Worm (Caenorhabditis elegans) whole organism, mixed stage, embryonic: ENCODE results near the gene bus-2.

Source experiments
- bed-3 ChIP-seq: fragments of 200-800 bp; sonication (Bioruptor generic); optimal IDR thresholded peaks from 3 replicates; lab custom pipeline; 2018; ENCODE audit warnings: mild to moderate bottlenecking, missing genetic modification characterization, moderate library complexity, missing compliant biosample characterization
- blmp-1 ChIP-seq: fragments of 150-350 bp; optimal IDR thresholded peaks from 2 replicates; lab custom pipeline; 2014; ENCODE audit warnings: missing biosample characterization, missing genetic modification characterization
- ceh-39 ChIP-seq: fragments of 150-350 bp; optimal IDR thresholded peaks from 2 replicates; lab custom pipeline; 2014; ENCODE audit warnings: missing biosample characterization, missing genetic modification characterization
- ceh-43 ChIP-seq: fragments of 200-800 bp; sonication (Bioruptor generic); optimal IDR thresholded peaks from 2 replicates; lab custom pipeline; 2018; ENCODE audit warnings: mild to moderate bottlenecking, missing genetic modification characterization, moderate library complexity, missing compliant biosample characterization
- ceh-83 ChIP-seq: fragments of 200-800 bp; sonication (Bioruptor generic); optimal IDR thresholded peaks from 2 replicates; lab custom pipeline; 2018; ENCODE audit warnings: mild to moderate bottlenecking, missing genetic modification characterization, missing compliant biosample characterization
- ces-1 ChIP-seq: fragments of 150-350 bp; optimal IDR thresholded peaks from 2 replicates; lab custom pipeline; 2014; ENCODE audit warnings: missing biosample characterization, missing genetic modification reagents, missing genetic modification characterization
- cnd-1 ChIP-seq: fragments of 200-800 bp; sonication (Bioruptor generic); optimal IDR thresholded peaks from 2 replicates; lab custom pipeline; 2018; ENCODE audit warnings: mild to moderate bottlenecking, missing genetic modification characterization, missing compliant biosample characterization
- drap-1 ChIP-seq: fragments of 200-800 bp; sonication (Bioruptor generic); optimal IDR thresholded peaks from 3 replicates; lab custom pipeline; 2018; ENCODE audit warnings: mild to moderate bottlenecking, missing genetic modification characterization, missing compliant biosample characterization
- elt-1 ChIP-seq: sonication (generic microtip); optimal IDR thresholded peaks from 2 replicates; lab custom pipeline; 2017; ENCODE audit warnings: missing genetic modification characterization, mild to moderate bottlenecking, missing compliant biosample characterization, antibody characterized with exemption, moderate library complexity, borderline replicate concordance; ENCODE audit not compliant: insufficient read depth
- elt-3 ChIP-seq: fragments of 150-350 bp; optimal IDR thresholded peaks from 2 replicates; lab custom pipeline; 2014; ENCODE audit warnings: missing biosample characterization, missing genetic modification characterization
- flh-1 ChIP-seq: fragments of 200-800 bp; sonication (Bioruptor generic); optimal IDR thresholded peaks from 2 replicates; lab custom pipeline; 2018; ENCODE audit warnings: mild to moderate bottlenecking, missing genetic modification characterization, moderate library complexity, missing compliant biosample characterization
- ham-2 ChIP-seq: fragments of 200-800 bp; sonication (Bioruptor generic); optimal IDR thresholded peaks from 2 replicates; lab custom pipeline; 2018; ENCODE audit warnings: mild to moderate bottlenecking, missing genetic modification characterization, missing compliant biosample characterization
- hlh-1 ChIP-seq: fragments of 150-350 bp; optimal IDR thresholded peaks from 2 replicates; lab custom pipeline; 2014; ENCODE audit warnings: missing biosample characterization, missing genetic modification reagents, missing genetic modification characterization
- lin-13 ChIP-seq: fragments of 150-350 bp; optimal IDR thresholded peaks from 2 replicates; lab custom pipeline; 2014; ENCODE audit warnings: missing biosample characterization, missing genetic modification characterization
- lin-32 ChIP-seq: fragments of 200-800 bp; sonication (Bioruptor generic); optimal IDR thresholded peaks from 2 replicates; lab custom pipeline; 2018; ENCODE audit warnings: mild to moderate bottlenecking, missing genetic modification characterization, missing compliant biosample characterization
- lsy-2 ChIP-seq: fragments of 150-350 bp; optimal IDR thresholded peaks from 2 replicates; lab custom pipeline; 2014; ENCODE audit warnings: missing biosample characterization, missing genetic modification characterization
- mab-5 ChIP-seq: fragments of 150-350 bp; optimal IDR thresholded peaks from 2 replicates; lab custom pipeline; 2014; ENCODE audit warnings: missing biosample characterization, missing genetic modification characterization
- mep-1 ChIP-seq: fragments of 150-350 bp; optimal IDR thresholded peaks from 2 replicates; lab custom pipeline; 2017; ENCODE audit warnings: missing biosample characterization, missing genetic modification reagents, missing genetic modification characterization, inconsistent platforms
- mls-2 ChIP-seq: sonication (generic microtip); optimal IDR thresholded peaks from 2 replicates; lab custom pipeline; 2016; ENCODE audit warnings: mild to moderate bottlenecking, missing genetic modification characterization, moderate library complexity, missing compliant biosample characterization
- nhr-12 ChIP-seq: fragments of 150-350 bp; optimal IDR thresholded peaks from 2 replicates; lab custom pipeline; 2014; ENCODE audit warnings: missing biosample characterization, missing genetic modification characterization
- nhr-2 ChIP-seq: fragments of 150-350 bp; optimal IDR thresholded peaks from 2 replicates; lab custom pipeline; 2014; ENCODE audit warnings: missing biosample characterization, missing genetic modification characterization
- nhr-28 ChIP-seq: fragments of 150-350 bp; optimal IDR thresholded peaks from 2 replicates; lab custom pipeline; 2014; ENCODE audit warnings: missing biosample characterization, missing genetic modification characterization
- nhr-76 ChIP-seq: sonication (generic microtip); optimal IDR thresholded peaks from 2 replicates; lab custom pipeline; 2017; ENCODE audit warnings: missing biosample characterization, missing genetic modification characterization
- pha-4 ChIP-seq: fragments of 150-350 bp; optimal IDR thresholded peaks from 2 replicates; lab custom pipeline; 2018; ENCODE audit warnings: missing biosample characterization, missing genetic modification reagents, missing genetic modification characterization
- sem-2 ChIP-seq: fragments of 200-800 bp; sonication (Bioruptor generic); optimal IDR thresholded peaks from 2 replicates; lab custom pipeline; 2018; ENCODE audit warnings: mild to moderate bottlenecking, missing genetic modification characterization, missing compliant biosample characterization
- snpc-4 ChIP-seq: fragments of 150-350 bp; optimal IDR thresholded peaks from 2 replicates; lab custom pipeline; 2014; ENCODE audit warnings: missing biosample characterization, missing genetic modification characterization
- sptf-1 ChIP-seq: sonication (generic microtip); optimal IDR thresholded peaks from 2 replicates; lab custom pipeline; 2017; ENCODE audit warnings: mild to moderate bottlenecking, missing genetic modification characterization, moderate library complexity, missing compliant biosample characterization
- tbx-8 ChIP-seq: fragments of 200-800 bp; sonication (Bioruptor generic); optimal IDR thresholded peaks from 2 replicates; lab custom pipeline; 2018; ENCODE audit warnings: mild to moderate bottlenecking, missing genetic modification characterization, moderate library complexity, missing compliant biosample characterization
- unc-120 ChIP-seq: sonication (generic microtip); optimal IDR thresholded peaks from 2 replicates; lab custom pipeline; 2017; ENCODE audit warnings: missing genetic modification characterization, missing compliant biosample characterization; ENCODE audit not compliant: poor library complexity, severe bottlenecking
- unc-39 ChIP-seq: fragments of 150-350 bp; optimal IDR thresholded peaks from 2 replicates; lab custom pipeline; 2014; ENCODE audit warnings: missing biosample characterization, missing genetic modification characterization
- zip-8 ChIP-seq: fragments of 150-350 bp; optimal IDR thresholded peaks from 2 replicates; lab custom pipeline; 2014; ENCODE audit warnings: missing biosample characterization, missing genetic modification characterization

bus-2 gene

DNA sequence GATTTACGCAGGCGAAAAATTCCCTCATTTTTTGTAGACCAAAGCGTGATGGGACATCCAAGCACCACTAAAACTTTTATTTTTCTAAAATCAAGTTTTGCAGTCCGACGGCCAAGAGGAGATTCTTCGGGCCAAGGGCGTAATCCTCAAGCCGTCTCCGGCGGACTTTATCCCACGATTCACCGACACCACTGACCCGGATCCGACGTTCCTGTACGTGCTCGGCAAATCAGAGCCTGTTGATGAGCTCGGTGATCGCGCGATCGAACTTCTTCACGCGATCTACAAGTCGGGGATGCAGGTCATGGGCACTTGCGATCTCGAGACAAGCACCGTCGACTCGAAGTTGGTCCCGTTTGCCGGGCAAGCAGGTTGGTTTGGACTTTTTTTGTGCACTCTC is 13.9 kb downstream of the bus-2 start:
- TF ChIP-seq bed-3 (GFP tag; lab: Kevin White, UChicago): no peak
- TF ChIP-seq ceh-39 (tag; lab: Kevin White, UChicago): no peak
- TF ChIP-seq pha-4 (tag; lab: Kevin White, UChicago): no peak
- TF ChIP-seq unc-120: no peak
- TF ChIP-seq tbx-8 (GFP tag; lab: Kevin White, UChicago): no peak
- TF ChIP-seq sptf-1 (tag; lab: Kevin White, UChicago): no peak
- TF ChIP-seq cnd-1 (tag; lab: Kevin White, UChicago): no peak
- no peak for TF ChIP-seq blmp-1
- TF ChIP-seq ham-2 (GFP tag; lab: Kevin White, UChicago): no peak
- no peak for TF ChIP-seq unc-39 (tag; lab: Kevin White, UChicago)
- no peak for TF ChIP-seq zip-8 (tag; lab: Kevin White, UChicago)
- no peak for TF ChIP-seq lsy-2 (tag; lab: Kevin White, UChicago)
- no peak for TF ChIP-seq mls-2 (tag; lab: Kevin White, UChicago)
- TF ChIP-seq, all 35 proteins: peak for 0

DNA sequence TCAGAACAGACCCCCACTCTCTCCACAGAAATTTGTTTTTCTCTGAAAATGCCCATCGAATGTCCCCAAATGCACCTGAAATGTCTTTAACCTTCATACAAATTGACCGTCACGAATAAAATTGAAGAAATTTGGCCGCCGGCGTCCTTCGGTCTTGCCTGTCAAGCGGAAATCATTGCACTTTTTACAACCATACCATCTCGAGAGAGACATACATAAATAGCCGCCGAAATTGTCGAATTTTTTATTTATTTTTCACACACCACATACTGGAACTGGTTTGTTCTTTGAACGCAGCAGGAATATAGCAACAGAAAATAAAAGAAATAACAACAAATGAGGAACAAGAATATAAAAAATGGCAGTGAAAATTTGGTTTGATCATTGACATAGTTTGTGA is 16.0 kb downstream of the bus-2 start:
- TF ChIP-seq nhr-76 (tag; lab: Kevin White, UChicago): no peak
- TF ChIP-seq bed-3 (GFP tag; lab: Kevin White, UChicago): no peak

DNA sequence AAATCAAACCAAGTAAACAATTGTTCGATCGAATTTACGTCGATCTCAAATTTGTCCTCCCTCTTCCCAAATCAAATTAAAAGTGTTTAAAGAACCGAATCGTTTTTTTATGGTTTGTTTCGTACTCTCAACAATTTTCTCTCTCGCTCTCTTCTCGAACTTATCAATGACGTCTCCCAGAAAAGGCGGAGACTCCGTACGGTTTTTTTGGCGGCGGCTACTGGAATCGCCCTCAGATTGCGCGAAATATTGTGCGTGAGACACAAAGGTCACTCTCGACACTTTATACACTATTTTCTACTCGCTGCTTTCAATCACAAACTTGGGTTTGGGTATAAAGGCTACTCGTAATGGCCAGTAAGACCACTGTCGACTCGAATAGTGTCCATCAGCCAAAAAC is 20.8 kb downstream of the bus-2 start, which contains the start of gene epic-2:
Gene epic-2 (plus strand): TSS at position 317 of the 400 bp plus-strand sequence.
- TF ChIP-seq nhr-12 (no peak), elt-1 (tag; lab: Kevin White, UChicago) (no peak), hlh-1 (tag; lab: Kevin White, UChicago) (no peak), mep-1 (no peak), ceh-43 (GFP tag; lab: Kevin White, UChicago) (no peak), mab-5 (no peak), sptf-1 (tag; lab: Kevin White, UChicago) (no peak), snpc-4 (tag; lab: Kevin White, UChicago) (no peak), unc-120 (no peak), pha-4 (tag; lab: Kevin White, UChicago) (no peak), unc-39 (tag; lab: Kevin White, UChicago) (no peak), blmp-1 (no peak), drap-1 (GFP tag; lab: Kevin White, UChicago) (no peak), cnd-1 (tag; lab: Kevin White, UChicago) (no peak), ceh-83 (GFP tag; lab: Kevin White, UChicago) (no peak), nhr-76 (tag; lab: Kevin White, UChicago) (no peak), nhr-28 (tag; lab: Kevin White, UChicago) (no peak), lin-32 (GFP tag; lab: Kevin White, UChicago) (no peak)
- TF ChIP-seq, all 35 proteins: peak for 0

DNA sequence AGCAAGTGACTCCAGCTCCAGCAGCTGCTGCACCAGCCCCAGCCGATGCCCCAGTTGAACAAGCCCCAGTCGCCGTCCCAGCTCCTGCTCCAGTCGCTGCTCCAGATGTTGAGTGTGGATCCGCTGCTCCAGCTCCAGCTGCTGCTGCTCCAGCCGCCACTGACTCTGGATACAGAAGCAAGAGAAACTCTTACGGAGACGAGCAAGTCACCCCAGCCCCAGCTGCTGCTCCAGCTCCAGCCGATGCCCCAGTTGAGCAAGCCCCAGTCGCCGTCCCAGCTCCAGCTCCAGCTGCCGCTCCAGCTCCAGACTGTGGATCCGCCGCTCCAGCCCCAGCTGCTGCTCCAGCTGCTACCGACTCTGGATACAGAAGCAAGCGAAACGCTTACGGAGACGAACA is 21.9 kb downstream of the bus-2 start:
- TF ChIP-seq lin-32 (GFP tag; lab: Kevin White, UChicago): no peak
- TF ChIP-seq tbx-8 (GFP tag; lab: Kevin White, UChicago): no peak
- TF ChIP-seq zip-8 (tag; lab: Kevin White, UChicago): no peak
- no peak for TF ChIP-seq ceh-43 (GFP tag; lab: Kevin White, UChicago)
- TF ChIP-seq unc-120: no peak
- TF ChIP-seq sem-2: no peak
- no peak for TF ChIP-seq lsy-2 (tag; lab: Kevin White, UChicago)
- TF ChIP-seq nhr-2 (tag; lab: Kevin White, UChicago): no peak
- TF ChIP-seq snpc-4 (tag; lab: Kevin White, UChicago): no peak
- TF ChIP-seq pha-4 (tag; lab: Kevin White, UChicago): no peak
- no peak for TF ChIP-seq lin-13 (tag; lab: Kevin White, UChicago)

DNA sequence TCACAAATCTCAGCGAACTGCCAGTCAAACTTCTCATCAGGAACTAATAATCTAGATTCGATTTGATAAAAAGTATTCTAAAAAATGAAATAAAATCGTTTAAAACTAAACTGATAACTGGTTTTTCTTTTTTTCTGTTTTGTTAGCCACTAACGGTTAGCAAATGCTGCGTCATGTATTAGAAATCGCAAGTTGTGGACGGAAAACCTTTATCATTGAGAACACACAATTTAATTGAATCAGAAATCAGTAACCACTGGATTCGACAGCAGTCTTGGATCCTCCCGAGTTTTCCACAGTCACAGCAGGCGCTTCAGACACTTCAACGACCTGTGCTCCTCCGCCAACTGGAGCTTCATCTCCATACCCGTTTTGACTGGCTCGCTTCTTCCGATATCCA is 23.3 kb downstream of the bus-2 start:
- no peak for TF ChIP-seq bed-3 (GFP tag; lab: Kevin White, UChicago)
- TF ChIP-seq ces-1 (GFP tag; lab: Kevin White, UChicago): no peak
- no peak for TF ChIP-seq unc-39 (tag; lab: Kevin White, UChicago)
- no peak for TF ChIP-seq lsy-2 (tag; lab: Kevin White, UChicago)
- no peak for TF ChIP-seq lin-13 (tag; lab: Kevin White, UChicago)
- TF ChIP-seq nhr-12: no peak
- no peak for TF ChIP-seq ceh-39 (tag; lab: Kevin White, UChicago)
- TF ChIP-seq ceh-83 (GFP tag; lab: Kevin White, UChicago): no peak
- no peak for TF ChIP-seq unc-120
- TF ChIP-seq mab-5: no peak
- TF ChIP-seq sem-2: no peak
- TF ChIP-seq elt-3 (tag; lab: Kevin White, UChicago): no peak
- no peak for TF ChIP-seq ham-2 (GFP tag; lab: Kevin White, UChicago)
- TF ChIP-seq lin-32 (GFP tag; lab: Kevin White, UChicago): no peak
- TF ChIP-seq flh-1 (GFP tag; lab: Kevin White, UChicago): no peak
- no peak for TF ChIP-seq drap-1 (GFP tag; lab: Kevin White, UChicago)
- TF ChIP-seq sptf-1 (tag; lab: Kevin White, UChicago): no peak
- no peak for TF ChIP-seq pha-4 (tag; lab: Kevin White, UChicago)
